Worm (Caenorhabditis elegans) whole organism, L2 larva: ENCODE data around the gene dli-1.

Experiments
- C34F6.9 ChIP-seq: fragments of 150-350 bp; optimal IDR thresholded peaks from 2 replicates; lab custom pipeline; 2014; ENCODE audit warnings: missing biosample characterization, missing genetic modification characterization
- F13H6.1 ChIP-seq: sonication (generic microtip); optimal IDR thresholded peaks from 2 replicates; lab custom pipeline; 2016; ENCODE audit warnings: missing genetic modification characterization, missing compliant biosample characterization
- R02D3.7 ChIP-seq: fragments of 150-350 bp; optimal IDR thresholded peaks from 2 replicates; lab custom pipeline; 2014; ENCODE audit warnings: missing biosample characterization, missing genetic modification characterization
- Y55F3AM.14 ChIP-seq: fragments of 200-800 bp; sonication (Bioruptor generic); optimal IDR thresholded peaks from 2 replicates; lab custom pipeline; 2018; ENCODE audit warnings: mild to moderate bottlenecking, missing genetic modification characterization, missing compliant biosample characterization
- ZK546.5 ChIP-seq: sonication (generic microtip); optimal IDR thresholded peaks from 2 replicates; lab custom pipeline; 2017; ENCODE audit warnings: missing biosample characterization, missing genetic modification characterization
- aly-2 ChIP-seq: fragments of 150-350 bp; optimal IDR thresholded peaks from 2 replicates; lab custom pipeline; 2014; ENCODE audit warnings: missing biosample characterization, missing genetic modification characterization
- ama-1 ChIP-seq: fragments of 150-350 bp; optimal IDR thresholded peaks from 2 replicates; lab custom pipeline; 2018; ENCODE audit warnings: inconsistent platforms
- ceh-16 ChIP-seq: fragments of 150-350 bp; optimal IDR thresholded peaks from 2 replicates; lab custom pipeline; 2014; ENCODE audit warnings: missing biosample characterization, missing genetic modification characterization
- crh-2 ChIP-seq: sonication (generic microtip); optimal IDR thresholded peaks from 2 replicates; lab custom pipeline; 2017; ENCODE audit warnings: missing biosample characterization, missing genetic modification characterization
- dmd-4 ChIP-seq: sonication (generic microtip); optimal IDR thresholded peaks from 2 replicates; lab custom pipeline; 2017; ENCODE audit warnings: missing biosample characterization, missing genetic modification characterization
- egl-27 ChIP-seq: sonication (generic microtip); optimal IDR thresholded peaks from 3 replicates; lab custom pipeline; 2017; ENCODE audit warnings: missing biosample characterization, missing genetic modification reagents, missing genetic modification characterization
- gmeb-1 ChIP-seq: fragments of 150-350 bp; optimal IDR thresholded peaks from 2 replicates; lab custom pipeline; 2014; ENCODE audit warnings: missing biosample characterization, missing genetic modification characterization
- lin-11 ChIP-seq: fragments of 150-350 bp; sonication (generic microtip); optimal IDR thresholded peaks from 2 replicates; lab custom pipeline; 2014; ENCODE audit warnings: missing biosample characterization, missing genetic modification characterization, inconsistent platforms, mixed read lengths
- lin-39 ChIP-seq: fragments of 150-350 bp; optimal IDR thresholded peaks from 2 replicates; lab custom pipeline; 2014; ENCODE audit warnings: missing biosample characterization, missing genetic modification reagents, missing genetic modification characterization
- lsy-2 ChIP-seq, 2 experiments: fragments of 150-350 bp in 1 of 2; sonication (generic microtip) in 1 of 2; optimal IDR thresholded peaks; 2 replicates each; lab custom pipeline; 2014 to 2017; ENCODE audit warnings: missing biosample characterization in 2 of 2, missing genetic modification characterization in 2 of 2
- mab-5 ChIP-seq: fragments of 150-350 bp; optimal IDR thresholded peaks from 2 replicates; lab custom pipeline; 2014; ENCODE audit warnings: missing biosample characterization, missing genetic modification characterization
- mbf-1 ChIP-seq: sonication (generic microtip); optimal IDR thresholded peaks from 2 replicates; lab custom pipeline; 2017; ENCODE audit warnings: missing biosample characterization, missing genetic modification characterization
- mdl-1 ChIP-seq, 2 experiments: fragments of 150-350 bp in 1 of 2; sonication (generic microtip) in 1 of 2; optimal IDR thresholded peaks; 2 replicates each; lab custom pipeline; 2017; ENCODE audit warnings: missing biosample characterization in 2 of 2, missing genetic modification characterization in 2 of 2
- nhr-11 ChIP-seq: fragments of 150-350 bp; optimal IDR thresholded peaks from 2 replicates; lab custom pipeline; 2014; ENCODE audit warnings: missing biosample characterization, missing genetic modification characterization
- nhr-12 ChIP-seq: fragments of 150-350 bp; optimal IDR thresholded peaks from 2 replicates; lab custom pipeline; 2014; ENCODE audit warnings: missing biosample characterization, missing genetic modification characterization
- nhr-129 ChIP-seq: fragments of 150-350 bp; optimal IDR thresholded peaks from 2 replicates; lab custom pipeline; 2014; ENCODE audit warnings: missing biosample characterization, missing genetic modification characterization
- nhr-23 ChIP-seq: fragments of 150-350 bp; optimal IDR thresholded peaks from 2 replicates; lab custom pipeline; 2014; ENCODE audit warnings: missing biosample characterization, missing genetic modification reagents, missing genetic modification characterization
- nhr-237 ChIP-seq: fragments of 150-350 bp; optimal IDR thresholded peaks from 2 replicates; lab custom pipeline; 2014; ENCODE audit warnings: missing biosample characterization, missing genetic modification characterization
- sem-4 ChIP-seq: fragments of 150-350 bp; optimal IDR thresholded peaks from 2 replicates; lab custom pipeline; 2014; ENCODE audit warnings: missing biosample characterization, missing genetic modification reagents, missing genetic modification characterization
- skn-1 ChIP-seq: sonication (generic microtip); optimal IDR thresholded peaks from 2 replicates; lab custom pipeline; 2017; ENCODE audit warnings: missing biosample characterization, missing genetic modification characterization
- sma-3 ChIP-seq: sonication (generic microtip); optimal IDR thresholded peaks from 2 replicates; lab custom pipeline; 2016; ENCODE audit warnings: missing genetic modification reagents, missing genetic modification characterization, missing compliant biosample characterization
- sma-9 ChIP-seq, 2 experiments: fragments of 150-350 bp in 1 of 2; sonication (generic microtip) in 1 of 2; optimal IDR thresholded peaks; 2 replicates each; lab custom pipeline; 2014 to 2016; ENCODE audit warnings: missing genetic modification characterization in 2 of 2, mild to moderate bottlenecking in 1 of 2, missing biosample characterization in 1 of 2, missing compliant biosample characterization in 1 of 2, missing genetic modification reagents in 1 of 2, moderate library complexity in 1 of 2
- unc-39 ChIP-seq: fragments of 150-350 bp; optimal IDR thresholded peaks from 2 replicates; lab custom pipeline; 2014; ENCODE audit warnings: missing biosample characterization, missing genetic modification characterization
- unc-55 ChIP-seq: fragments of 150-350 bp; sonication (generic microtip); optimal IDR thresholded peaks from 3 replicates; lab custom pipeline; 2014; ENCODE audit warnings: missing biosample characterization, missing genetic modification reagents, missing genetic modification characterization
- ztf-4 ChIP-seq: fragments of 150-350 bp; optimal IDR thresholded peaks from 2 replicates; lab custom pipeline; 2014; ENCODE audit warnings: missing biosample characterization, missing genetic modification characterization

Gene dli-1

ce11 chrIV:13142254-13142653 lies 43.7 kb upstream of the dli-1 start, which contains the start of gene spe-43:
Gene spe-43, minus strand, starts transcription at chrIV:13142354.
- TF ChIP-seq nhr-237 (tag; lab: Kevin White, UChicago), result no peak
- TF ChIP-seq nhr-12, result no peak
- TF ChIP-seq ztf-4, result no peak
- no peak for TF ChIP-seq aly-2 (tag; lab: Kevin White, UChicago)
- no peak for TF ChIP-seq nhr-129 (tag; lab: Kevin White, UChicago)
- no peak for TF ChIP-seq mdl-1 (tag; optimal IDR thresholded peaks at IDR 0.05; lab: Kevin White, UChicago)
- no peak for TF ChIP-seq ZK546.5 (tag; lab: Kevin White, UChicago)
- no peak for TF ChIP-seq gmeb-1
- TF ChIP-seq sma-3 (GFP tag; lab: Kevin White, UChicago), result no peak
- TF ChIP-seq skn-1 (tag; lab: Kevin White, UChicago), result no peak
- TF ChIP-seq F13H6.1, result no peak
- TF ChIP-seq sma-9 (GFP tag; optimal IDR thresholded peaks at IDR 0.05; lab: Kevin White, UChicago), result no peak
- no peak for TF ChIP-seq sma-9 (tag; optimal IDR thresholded peaks at IDR 0.05; lab: Kevin White, UChicago)
- no peak for TF ChIP-seq ceh-16 (tag; lab: Kevin White, UChicago)
- TF ChIP-seq ama-1 (lab: Kevin White, UChicago), result no peak
- TF ChIP-seq nhr-11 (tag; lab: Kevin White, UChicago), result no peak
- TF ChIP-seq Y55F3AM.14, result no peak

ce11 chrIV:13127720-13128119 lies 29.1 kb upstream of the dli-1 start:
- TF ChIP-seq mab-5 (tag; lab: Kevin White, UChicago) (no peak), unc-39 (no peak), unc-55 (GFP tag; lab: Kevin White, UChicago) (peak; percentile 15)

DNA sequence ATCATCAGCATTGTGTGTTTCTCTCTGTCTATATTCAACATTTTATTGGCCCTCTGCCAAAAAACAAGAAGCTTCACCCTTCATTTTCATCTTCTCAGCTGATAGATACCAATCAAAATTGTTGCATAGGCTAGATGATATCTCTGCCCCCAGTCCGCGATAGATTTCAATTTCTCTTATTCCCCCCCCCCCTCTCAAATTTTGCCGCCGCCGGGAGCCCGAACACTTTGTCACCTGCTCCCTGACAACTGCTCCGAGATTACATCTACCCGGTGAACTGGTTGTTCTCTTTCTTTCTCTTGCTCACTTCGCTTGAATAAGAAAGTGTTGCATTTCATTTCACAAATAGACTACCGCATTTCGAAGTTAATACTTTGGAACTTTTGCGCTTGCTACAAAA lies 27.4 kb upstream of the dli-1 start:
- TF ChIP-seq R02D3.7 (tag; lab: Kevin White, UChicago) (no peak), nhr-129 (tag; lab: Kevin White, UChicago) (peak; percentile 1), F13H6.1 (peak; percentile 34)

ce11 chrIV:13121396-13121795 lies 22.8 kb upstream of the dli-1 start:
- TF ChIP-seq Y55F3AM.14 (no peak), unc-39 (no peak), lin-39 (tag; lab: Kevin White, UChicago) (no peak)

DNA sequence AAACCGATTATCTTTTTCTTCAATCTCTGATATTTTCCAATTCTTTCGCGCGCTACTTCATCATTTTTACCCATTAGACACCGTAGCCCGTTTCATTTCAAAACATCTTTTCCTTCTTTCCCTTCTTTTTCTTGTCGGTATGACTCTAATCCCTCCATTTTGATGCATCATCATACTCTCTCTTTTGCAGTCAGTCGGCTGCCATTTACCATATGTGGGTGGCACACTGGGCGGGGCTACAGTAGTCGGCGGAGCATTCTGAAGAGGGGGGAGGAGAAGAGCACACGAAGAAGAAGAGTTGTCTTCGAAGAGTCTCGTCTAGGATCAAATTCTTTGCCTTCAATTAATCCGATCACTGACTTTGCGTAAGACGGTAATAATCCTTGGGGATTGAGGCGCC lies 20.2 kb upstream of the dli-1 start, which contains the start of gene unc-30:
Gene unc-30 (plus strand): TSS at position 184 of the 400 bp plus-strand sequence.
- TF ChIP-seq R02D3.7 (tag; lab: Kevin White, UChicago) (no peak), C34F6.9 (no peak), lsy-2 (tag; optimal IDR thresholded peaks at IDR 0.05; lab: Kevin White, UChicago) (peak in 1 of 2 experiments; percentile 21), unc-55 (GFP tag; lab: Kevin White, UChicago) (peak; percentile 84), ceh-16 (tag; lab: Kevin White, UChicago) (no peak), mab-5 (tag; lab: Kevin White, UChicago) (peak; percentile 19), nhr-129 (tag; lab: Kevin White, UChicago) (peak; percentile 18), sem-4 (no peak), nhr-23 (tag; lab: Kevin White, UChicago) (no peak)

- TF ChIP-seq lsy-2 (tag; optimal IDR thresholded peaks at IDR 0.05; lab: Kevin White, UChicago) (no peak), mdl-1 (tag; optimal IDR thresholded peaks at IDR 0.05; lab: Kevin White, UChicago) (no peak), crh-2 (tag; lab: Kevin White, UChicago) (no peak), mbf-1 (tag; lab: Kevin White, UChicago) (no peak), ceh-16 (tag; lab: Kevin White, UChicago) (no peak), sma-9 (GFP tag; optimal IDR thresholded peaks at IDR 0.05; lab: Kevin White, UChicago) (no peak), sma-9 (tag; optimal IDR thresholded peaks at IDR 0.05; lab: Kevin White, UChicago) (no peak), nhr-129 (tag; lab: Kevin White, UChicago) (no peak), sma-3 (GFP tag; lab: Kevin White, UChicago) (no peak), ztf-4 (no peak), sem-4 (no peak), lin-11 (tag; lab: Kevin White, UChicago) (no peak), dmd-4 (tag; lab: Kevin White, UChicago) (no peak), nhr-12 (no peak), egl-27 (tag; lab: Kevin White, UChicago) (no peak)
These were observed 18.1 kb upstream of the dli-1 start for ce11 chrIV:13116679-13117078.
